Fruit fly (Drosophila melanogaster) whole organism, embryonic: ENCODE data around the gene MBD-like.

Source experiments
- Asciz ChIP-seq: fragments of 200-800 bp; sonication (Bioruptor generic); optimal IDR thresholded peaks from 2 replicates; lab custom pipeline; 2017; ENCODE audit warnings: missing biosample characterization, mild to moderate bottlenecking, missing genetic modification characterization, missing genetic modification reagents
- Atf-2 ChIP-seq: fragments of 200-800 bp; sonication (Bioruptor generic); optimal IDR thresholded peaks from 2 replicates; lab custom pipeline; 2016; ENCODE audit warnings: missing biosample characterization, missing genetic modification characterization
- Atf6 ChIP-seq: fragments of 200-800 bp; sonication (Bioruptor generic); IDR thresholded peaks from 2 replicates; pipeline ENCODE4 v1.3.6; 2022; ENCODE audit warnings: missing biosample characterization, missing genetic modification characterization
- CG10147 ChIP-seq: fragments of 200-800 bp; sonication (Bioruptor generic); optimal IDR thresholded peaks from 2 replicates; lab custom pipeline; 2019; ENCODE audit warnings: missing biosample characterization, mild to moderate bottlenecking, missing genetic modification characterization, moderate library complexity
- CG15011 ChIP-seq: fragments of 200-800 bp; sonication (Bioruptor generic); optimal IDR thresholded peaks from 3 replicates; lab custom pipeline; 2018; ENCODE audit warnings: missing biosample characterization, mild to moderate bottlenecking, missing genetic modification characterization
- CG15073 ChIP-seq: fragments of 200-800 bp; sonication (Bioruptor generic); optimal IDR thresholded peaks from 2 replicates; lab custom pipeline; 2016; ENCODE audit warnings: missing biosample characterization, missing genetic modification characterization
- CG16863 ChIP-seq: fragments of 200-800 bp; sonication (Bioruptor generic); optimal IDR thresholded peaks from 3 replicates; lab custom pipeline; 2016; ENCODE audit warnings: missing biosample characterization, missing genetic modification characterization
- CG18764 ChIP-seq: fragments of 200-800 bp; sonication (Bioruptor generic); optimal IDR thresholded peaks from 3 replicates; lab custom pipeline; 2016; ENCODE audit warnings: missing biosample characterization, missing genetic modification characterization
- CG31365 ChIP-seq: fragments of 200-800 bp; sonication (Bioruptor generic); optimal IDR thresholded peaks from 2 replicates; lab custom pipeline; 2018; ENCODE audit warnings: missing biosample characterization, mild to moderate bottlenecking, missing genetic modification characterization
- CG31441 ChIP-seq: fragments of 200-800 bp; sonication (Bioruptor generic); IDR thresholded peaks from 2 replicates; pipeline ENCODE4 v1.3.6; 2022; ENCODE audit warnings: missing biosample characterization, missing genetic modification characterization
- CG3847 ChIP-seq: fragments of 200-800 bp; sonication (Bioruptor generic); IDR thresholded peaks from 2 replicates; pipeline ENCODE4 v1.3.6; 2022; ENCODE audit warnings: missing biosample characterization, missing genetic modification characterization
- CG6654 ChIP-seq: fragments of 200-800 bp; sonication (Bioruptor generic); optimal IDR thresholded peaks from 2 replicates; lab custom pipeline; 2017; ENCODE audit warnings: missing biosample characterization, mild to moderate bottlenecking, missing genetic modification characterization
- CG7271 ChIP-seq: fragments of 200-800 bp; sonication (Bioruptor generic); optimal IDR thresholded peaks from 2 replicates; lab custom pipeline; 2018; ENCODE audit warnings: missing biosample characterization, mild to moderate bottlenecking, missing genetic modification characterization, moderate library complexity
- CG7372 ChIP-seq: fragments of 200-800 bp; sonication (Bioruptor generic); IDR thresholded peaks from 2 replicates; pipeline ENCODE4 v1.3.6; 2022; ENCODE audit warnings: missing biosample characterization, missing genetic modification characterization
- CG7839 ChIP-seq: fragments of 200-800 bp; sonication (Bioruptor generic); optimal IDR thresholded peaks from 3 replicates; lab custom pipeline; 2018; ENCODE audit warnings: missing biosample characterization, mild to moderate bottlenecking, missing genetic modification characterization, moderate library complexity
- CG7928 ChIP-seq: fragments of 200-800 bp; sonication (Bioruptor generic); optimal IDR thresholded peaks from 2 replicates; lab custom pipeline; 2017; ENCODE audit warnings: missing biosample characterization, mild to moderate bottlenecking, missing genetic modification characterization
- CG8478 ChIP-seq: fragments of >200 bp; optimal IDR thresholded peaks from 2 replicates; lab custom pipeline; 2018
- CrebB ChIP-seq: fragments of 200-800 bp; sonication (Bioruptor generic); optimal IDR thresholded peaks from 3 replicates; lab custom pipeline; 2018; ENCODE audit warnings: missing biosample characterization, mild to moderate bottlenecking, missing genetic modification characterization
- D19A ChIP-seq: fragments of 200-800 bp; optimal IDR thresholded peaks from 3 replicates; lab custom pipeline; 2019; ENCODE audit warnings: missing biosample characterization, mild to moderate bottlenecking, missing genetic modification characterization, moderate library complexity
- Doc2 ChIP-seq: fragments of 200-800 bp; sonication (Bioruptor generic); IDR thresholded peaks from 2 replicates; pipeline ENCODE4 v1.3.6; 2022; ENCODE audit warnings: missing biosample characterization, missing genetic modification characterization
- Drgx ChIP-seq: fragments of 200-800 bp; sonication (Bioruptor generic); IDR thresholded peaks from 2 replicates; pipeline ENCODE4 v1.3.6; 2022; ENCODE audit warnings: missing biosample characterization, missing genetic modification characterization
- Gsc ChIP-seq: fragments of 200-800 bp; sonication (Bioruptor generic); IDR thresholded peaks from 2 replicates; pipeline ENCODE4 v1.3.6; 2022; ENCODE audit warnings: missing biosample characterization, missing genetic modification characterization
- HLH4C ChIP-seq: fragments of 200-800 bp; sonication (Bioruptor generic); IDR thresholded peaks from 3 replicates; pipeline ENCODE4 v1.3.6; 2022; ENCODE audit warnings: missing biosample characterization, missing genetic modification characterization; ENCODE audit not compliant: partially characterized antibody
- HLH54F ChIP-seq: fragments of 200-800 bp; sonication (Bioruptor generic); optimal IDR thresholded peaks from 3 replicates; lab custom pipeline; 2016; ENCODE audit warnings: missing biosample characterization, missing genetic modification characterization
- Hsf ChIP-seq: fragments of 200-800 bp; sonication (Bioruptor generic); optimal IDR thresholded peaks from 3 replicates; lab custom pipeline; 2016; ENCODE audit warnings: missing biosample characterization, missing genetic modification characterization
- Lim3 ChIP-seq: fragments of 200-800 bp; sonication (Bioruptor generic); IDR thresholded peaks from 2 replicates; pipeline ENCODE4 v1.3.6; 2022; ENCODE audit warnings: missing biosample characterization, missing genetic modification characterization
- Nf-YB ChIP-seq: fragments of 200-800 bp; sonication (Bioruptor generic); optimal IDR thresholded peaks from 3 replicates; lab custom pipeline; 2019; ENCODE audit warnings: missing biosample characterization, mild to moderate bottlenecking, missing genetic modification characterization, moderate library complexity
- NfI ChIP-seq: fragments of 200-800 bp; sonication (Bioruptor generic); optimal IDR thresholded peaks from 3 replicates; lab custom pipeline; 2018; ENCODE audit warnings: missing biosample characterization, mild to moderate bottlenecking, missing genetic modification characterization, moderate library complexity
- Six4 ChIP-seq: fragments of 200-800 bp; sonication (Bioruptor generic); optimal IDR thresholded peaks from 2 replicates; lab custom pipeline; 2016; ENCODE audit warnings: missing biosample characterization, missing genetic modification characterization
- Ssrp ChIP-seq: fragments of 200-800 bp; sonication (Bioruptor generic); optimal IDR thresholded peaks from 2 replicates; lab custom pipeline; 2018; ENCODE audit warnings: missing biosample characterization, mild to moderate bottlenecking, missing genetic modification characterization, moderate library complexity
- Tbp ChIP-seq: fragments of >200 bp; optimal IDR thresholded peaks from 2 replicates; lab custom pipeline; 2018; ENCODE audit warnings: missing biosample characterization, missing genetic modification characterization
- ato ChIP-seq: fragments of 200-800 bp; sonication (Bioruptor generic); IDR thresholded peaks from 2 replicates; pipeline ENCODE4 v1.3.6; 2022; ENCODE audit warnings: missing biosample characterization, missing genetic modification characterization; ENCODE audit not compliant: partially characterized antibody
- cad ChIP-seq: fragments of >200 bp; optimal IDR thresholded peaks from 2 replicates; lab custom pipeline; 2017; ENCODE audit warnings: missing biosample characterization, missing genetic modification characterization
- cas ChIP-seq: fragments of 200-800 bp; sonication (Bioruptor generic); IDR thresholded peaks from 2 replicates; pipeline ENCODE4 v1.3.6; 2022; ENCODE audit warnings: missing biosample characterization, missing genetic modification characterization
- cato ChIP-seq: fragments of 200-800 bp; sonication (Bioruptor generic); optimal IDR thresholded peaks from 2 replicates; lab custom pipeline; 2016; ENCODE audit warnings: missing biosample characterization, missing genetic modification characterization, borderline replicate concordance
- ci ChIP-seq: fragments of 200-800 bp; sonication (Bioruptor generic); IDR thresholded peaks from 3 replicates; pipeline ENCODE4 v1.3.6; 2022; ENCODE audit warnings: missing biosample characterization, missing genetic modification characterization
- croc ChIP-seq: fragments of 200-800 bp; sonication (Bioruptor generic); conservative IDR thresholded peaks from 3 replicates; pipeline ENCODE4 v1.3.6; 2022; ENCODE audit warnings: missing biosample characterization, missing genetic modification characterization
- dimm ChIP-seq: fragments of 200-800 bp; sonication (Bioruptor generic); IDR thresholded peaks from 2 replicates; pipeline ENCODE4 v1.3.6; 2022; ENCODE audit warnings: missing biosample characterization, missing genetic modification characterization
- disco-r ChIP-seq: fragments of 200-800 bp; sonication (Bioruptor generic); optimal IDR thresholded peaks from 2 replicates; lab custom pipeline; 2016; ENCODE audit warnings: missing biosample characterization, missing genetic modification characterization
- dysf ChIP-seq: fragments of 200-800 bp; sonication (Bioruptor generic); IDR thresholded peaks from 3 replicates; pipeline ENCODE4 v1.3.6; 2022; ENCODE audit warnings: missing biosample characterization, missing genetic modification characterization
- eve ChIP-seq, 2 experiments: fragments of >200 bp; optimal IDR thresholded peaks; 2 replicates each; lab custom pipeline; 2017; ENCODE audit warnings: missing biosample characterization in 2 of 2, missing genetic modification characterization in 2 of 2
- fd64A ChIP-seq: fragments of 200-800 bp; sonication (Bioruptor generic); optimal IDR thresholded peaks from 3 replicates; lab custom pipeline; 2018; ENCODE audit warnings: missing biosample characterization, mild to moderate bottlenecking, missing genetic modification characterization
- fd96Cb ChIP-seq: fragments of 200-800 bp; sonication (Bioruptor generic); optimal IDR thresholded peaks from 2 replicates; lab custom pipeline; 2018; ENCODE audit warnings: missing biosample characterization, mild to moderate bottlenecking, missing genetic modification characterization, moderate library complexity
- lab ChIP-seq: fragments of 200-800 bp; sonication (Bioruptor generic); optimal IDR thresholded peaks from 3 replicates; lab custom pipeline; 2017; ENCODE audit warnings: missing biosample characterization, missing genetic modification characterization, mild to moderate bottlenecking, moderate library complexity, missing genetic modification reagents
- luna ChIP-seq: fragments of 200-800 bp; sonication (Bioruptor generic); optimal IDR thresholded peaks from 2 replicates; lab custom pipeline; 2016; ENCODE audit warnings: missing biosample characterization, missing genetic modification characterization
- org-1 ChIP-seq: fragments of 200-800 bp; sonication (Bioruptor generic); optimal IDR thresholded peaks from 2 replicates; lab custom pipeline; 2017; ENCODE audit warnings: missing biosample characterization, missing genetic modification characterization
- otp ChIP-seq: fragments of 200-800 bp; sonication (Bioruptor generic); IDR thresholded peaks from 3 replicates; pipeline ENCODE4, ENCODE4 v1.3.6; 2022; ENCODE audit warnings: missing biosample characterization, missing genetic modification characterization
- pb ChIP-seq: fragments of 200-800 bp; sonication (Bioruptor generic); optimal IDR thresholded peaks from 3 replicates; lab custom pipeline; 2016; ENCODE audit warnings: missing biosample characterization, missing genetic modification characterization
- rib ChIP-seq: fragments of 200-800 bp; sonication (Bioruptor generic); IDR thresholded peaks from 2 replicates; pipeline ENCODE4 v1.3.6; 2022; ENCODE audit warnings: missing biosample characterization, missing genetic modification characterization
- tgo ChIP-seq: fragments of 200-800 bp; sonication (Bioruptor generic); IDR thresholded peaks from 3 replicates; pipeline ENCODE4 v1.3.6; 2022; ENCODE audit warnings: missing biosample characterization, missing genetic modification characterization
- wek ChIP-seq: fragments of 200-800 bp; sonication (Bioruptor generic); optimal IDR thresholded peaks from 3 replicates; lab custom pipeline; 2018; ENCODE audit warnings: missing biosample characterization, mild to moderate bottlenecking, missing genetic modification characterization, moderate library complexity

Gene MBD-like

DNA sequence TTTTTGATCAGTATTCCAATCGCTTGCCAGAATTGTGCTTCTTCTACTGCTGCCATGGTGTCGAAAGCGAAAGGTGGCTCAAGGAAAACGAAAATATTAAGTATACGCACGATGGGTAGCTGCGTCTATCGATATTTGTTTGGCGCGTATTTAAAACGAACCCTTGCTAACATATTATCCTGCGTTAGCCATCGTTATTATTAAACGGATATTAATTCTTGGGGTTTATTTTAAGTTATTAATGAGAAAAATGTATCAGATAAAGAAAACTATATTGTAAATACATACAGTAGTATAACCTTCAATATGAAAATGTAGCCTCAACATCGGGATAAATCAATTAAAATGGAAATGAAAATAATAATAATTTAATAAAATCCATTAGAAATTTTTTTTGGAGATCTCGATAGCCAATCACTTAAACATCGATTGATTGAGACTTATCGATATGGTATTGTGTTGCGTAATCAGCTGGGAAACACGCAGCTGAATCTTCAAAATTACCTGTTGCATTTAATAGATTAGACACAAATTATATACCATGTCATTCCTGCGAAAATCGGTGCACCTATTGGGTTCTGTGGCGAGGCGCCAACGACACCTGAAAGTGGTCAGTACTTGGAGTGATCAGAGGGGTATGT lies 4.1 kb upstream of the MBD-like start, which contains the start of the genes CG9386 and BckdhA (continued):
- TF ChIP-seq Doc2 (GFP tag; lab: Robert Waterston, UW) (no peak), Hsf (GFP tag; lab: Kevin White, UChicago) (peak; percentile 59), dysf (GFP tag; lab: Robert Waterston, UW) (0 out of 3 replicates have a peak, but pooled peaks have one; percentile 32), croc (GFP tag; lab: Robert Waterston, UW) (no peak), ato (GFP tag; lab: Robert Waterston, UW) (peak; percentile 56; the same call in 1 of the 2 replicates), Gsc (GFP tag; lab: Robert Waterston, UW) (no peak), CG18764 (GFP tag; lab: Kevin White, UChicago) (peak; percentile 16), CG16863 (GFP tag; lab: Kevin White, UChicago) (peak; percentile 5), CG3847 (GFP tag; lab: Robert Waterston, UW) (no peak), Atf-2 (GFP tag; lab: Kevin White, UChicago) (peak; percentile 13), D19A (peak; percentile 38), disco-r (no peak), CG31365 (no peak), NfI (GFP tag; lab: Kevin White, UChicago) (peak; percentile 63), CrebB (tag; lab: Kevin White, UChicago) (no peak), Atf6 (GFP tag; lab: Robert Waterston, UW) (no peak), Six4 (GFP tag; lab: Kevin White, UChicago) (no peak), CG8478 (lab: Kevin White, UChicago) (no peak), Asciz (GFP tag; lab: Kevin White, UChicago) (no peak), CG10147 (GFP tag; lab: Kevin White, UChicago) (peak; percentile 42), pb (GFP tag; lab: Kevin White, UChicago) (no peak), rib (GFP tag; lab: Robert Waterston, UW) (no peak), HLH4C (GFP tag; lab: Robert Waterston, UW) (peak; percentile 74), CG7372 (GFP tag; lab: Robert Waterston, UW) (peak; percentile 98), fd64A (GFP tag; lab: Kevin White, UChicago) (no peak), CG6654 (GFP tag; lab: Kevin White, UChicago) (no peak), wek (no peak), ci (GFP tag; lab: Robert Waterston, UW) (peak; percentile 53; the same call in 1 of the 3 replicates), CG7839 (tag; lab: Kevin White, UChicago) (peak; percentile 59), Drgx (GFP tag; lab: Robert Waterston, UW) (no peak), CG15073 (GFP tag; lab: Kevin White, UChicago) (no peak), CG15011 (GFP tag; lab: Kevin White, UChicago) (no peak), otp (GFP tag; lab: Robert Waterston, UW) (0 out of 3 replicates have a peak, but pooled peaks have one; percentile 25), eve (GFP tag; optimal IDR thresholded peaks at IDR 0.05; lab: Kevin White, UChicago) (no peak), cad (GFP tag; lab: Kevin White, UChicago) (no peak), org-1 (GFP tag; lab: Kevin White, UChicago) (no peak), tgo (GFP tag; lab: Robert Waterston, UW) (peak; percentile 39; the same call in 1 of the 3 replicates), Tbp (no peak), luna (no peak), lab (GFP tag; lab: Kevin White, UChicago) (peak; percentile 55), HLH54F (peak; percentile 60), CG31441 (GFP tag; lab: Robert Waterston, UW) (peak; percentile 52; the same call in 1 of the 2 replicates), Nf-YB (GFP tag; lab: Kevin White, UChicago) (peak; percentile 0), CG7271 (tag; lab: Kevin White, UChicago) (no peak), fd96Cb (tag; lab: Kevin White, UChicago) (peak; percentile 31), cas (GFP tag; lab: Robert Waterston, UW) (no peak), Lim3 (GFP tag; lab: Robert Waterston, UW) (no peak), cato (GFP tag; lab: Kevin White, UChicago) (peak; percentile 17), Ssrp (peak; percentile 35), CG7928 (GFP tag; lab: Kevin White, UChicago) (no peak), dimm (GFP tag; lab: Robert Waterston, UW) (no peak)
